Fruit fly (Drosophila melanogaster): ENCODE data around the gene CG13114.
A peak's percentile ranks its signal among the peaks of the same experiment; 100 is the strongest.

CG13114 gene

dm6 chr2L:9560045-9560587 is 14.5 kb downstream of the CG13114 start:
- TF ChIP-seq CG8478 (optimal IDR thresholded peaks at IDR 0.05) (no peak), CTCF (optimal IDR thresholded peaks at IDR 0.05) (no peak)

dm6 chr2L:9562713-9563112 is 17.1 kb downstream of the CG13114 start:
- no peak for TF ChIP-seq CG8478 (optimal IDR thresholded peaks at IDR 0.05)
- no peak for TF ChIP-seq CTCF (optimal IDR thresholded peaks at IDR 0.05)

- no peak for TF ChIP-seq CTCF (optimal IDR thresholded peaks at IDR 0.05)
- no peak for TF ChIP-seq CG8478 (optimal IDR thresholded peaks at IDR 0.05)
Measured at dm6 chr2L:9564527-9564926, 18.9 kb downstream of the CG13114 start.

dm6 chr2L:9565387-9565786 is 19.8 kb downstream of the CG13114 start, which contains the start of gene CG46468:
Gene CG46468, minus strand, starts transcription at chr2L:9565438.
- TF ChIP-seq CG8478 (optimal IDR thresholded peaks at IDR 0.05): no peak
- TF ChIP-seq CTCF (optimal IDR thresholded peaks at IDR 0.05): no peak

dm6 chr2L:9566656-9567055 is 21.0 kb downstream of the CG13114 start, which contains the start of gene jp:
Gene jp, minus strand, starts transcription at chr2L:9566750.
- TF ChIP-seq CTCF (optimal IDR thresholded peaks at IDR 0.05): no peak
- no peak for TF ChIP-seq CG8478 (optimal IDR thresholded peaks at IDR 0.05)

- TF ChIP-seq CG8478 (optimal IDR thresholded peaks at IDR 0.05): no peak
- peak; percentile 63 to 65 for TF ChIP-seq CTCF (optimal IDR thresholded peaks at IDR 0.05)
Measured at dm6 chr2L:9567398-9567856, 21.8 kb downstream of the CG13114 start.

dm6 chr2L:9568360-9569088 is 22.9 kb downstream of the CG13114 start, which contains the start of gene brwl:
Gene brwl, plus strand, starts transcription at chr2L:9568890.
- TF ChIP-seq CTCF (optimal IDR thresholded peaks at IDR 0.05) (no peak), CG8478 (optimal IDR thresholded peaks at IDR 0.05) (no peak)

dm6 chr2L:9569131-9569530 is 23.5 kb downstream of the CG13114 start:
- TF ChIP-seq CG8478 (optimal IDR thresholded peaks at IDR 0.05) (no peak), CTCF (optimal IDR thresholded peaks at IDR 0.05) (no peak)

- TF ChIP-seq CTCF (optimal IDR thresholded peaks at IDR 0.05): no peak
- no peak for TF ChIP-seq CG8478 (optimal IDR thresholded peaks at IDR 0.05)
Measured at dm6 chr2L:9569588-9570434, 24.2 kb downstream of the CG13114 start.

dm6 chr2L:9570673-9571193 is 25.1 kb downstream of the CG13114 start:
- TF ChIP-seq CTCF (optimal IDR thresholded peaks at IDR 0.05) (no peak), CG8478 (optimal IDR thresholded peaks at IDR 0.05) (no peak)

dm6 chr2L:9576269-9576933 is 30.8 kb downstream of the CG13114 start, which contains the start of gene Mtpalpha:
Gene Mtpalpha, minus strand, starts transcription at chr2L:9576769.
- TF ChIP-seq CTCF (optimal IDR thresholded peaks at IDR 0.05) (peak; percentile 91 to 97), CG8478 (optimal IDR thresholded peaks at IDR 0.05) (no peak)

- no peak for TF ChIP-seq CTCF (optimal IDR thresholded peaks at IDR 0.05)
- TF ChIP-seq CG8478 (optimal IDR thresholded peaks at IDR 0.05): no peak
Measured at dm6 chr2L:9579538-9579937, 33.9 kb downstream of the CG13114 start, which contains the start of gene CG31709. Gene CG31709, minus strand, starts transcription at chr2L:9579638.

- no peak for TF ChIP-seq CG8478 (optimal IDR thresholded peaks at IDR 0.05)
- TF ChIP-seq CTCF (optimal IDR thresholded peaks at IDR 0.05): no peak
Measured at dm6 chr2L:9581582-9581981, 36.0 kb downstream of the CG13114 start, which contains the start of gene gcm. Gene gcm, minus strand, starts transcription at chr2L:9581745.

- TF ChIP-seq CG8478 (optimal IDR thresholded peaks at IDR 0.05) (no peak), CTCF (optimal IDR thresholded peaks at IDR 0.05) (no peak)
Measured at dm6 chr2L:9584098-9584703, 38.6 kb downstream of the CG13114 start.

Data from S2 (cell line).